Fruit fly (Drosophila melanogaster) whole organism, embryonic: ENCODE data around the gene CG33969.
A peak's percentile ranks its signal among the peaks of the same experiment; 100 is the strongest.

Experiments
- Atf3 ChIP-seq: fragments of 200-800 bp; sonication (Bioruptor generic); optimal IDR thresholded peaks from 3 replicates; lab custom pipeline; 2016; ENCODE audit warnings: missing biosample characterization, missing genetic modification characterization
- B-H2 ChIP-seq: fragments of 200-800 bp; sonication (Bioruptor generic); optimal IDR thresholded peaks from 2 replicates; lab custom pipeline; 2018; ENCODE audit warnings: missing biosample characterization, mild to moderate bottlenecking, missing genetic modification characterization
- CG10431 ChIP-seq: fragments of 200-800 bp; sonication (Bioruptor generic); optimal IDR thresholded peaks from 3 replicates; lab custom pipeline; 2018; ENCODE audit warnings: missing biosample characterization, mild to moderate bottlenecking, missing genetic modification characterization
- CG11504 ChIP-seq: fragments of 200-800 bp; sonication (Bioruptor generic); optimal IDR thresholded peaks from 3 replicates; lab custom pipeline; 2019; ENCODE audit warnings: missing biosample characterization, mild to moderate bottlenecking, missing genetic modification characterization, moderate library complexity
- CG11560 ChIP-seq: fragments of 200-800 bp; sonication (Bioruptor generic); IDR thresholded peaks from 3 replicates; pipeline ENCODE4 v1.3.6; 2022; ENCODE audit warnings: missing biosample characterization, missing genetic modification characterization
- CG11696 ChIP-seq: fragments of 200-800 bp; sonication (Bioruptor generic); IDR thresholded peaks from 2 replicates; pipeline ENCODE4 v1.3.6; 2022; ENCODE audit warnings: missing biosample characterization, missing genetic modification characterization
- CG12155 ChIP-seq: fragments of 200-800 bp; sonication (Bioruptor generic); optimal IDR thresholded peaks from 3 replicates; lab custom pipeline; 2016; ENCODE audit warnings: missing biosample characterization, missing genetic modification characterization
- CG12299 ChIP-seq: fragments of 200-800 bp; sonication (Bioruptor generic); optimal IDR thresholded peaks from 2 replicates; lab custom pipeline; 2018; ENCODE audit warnings: missing biosample characterization, mild to moderate bottlenecking, missing genetic modification characterization
- CG13624 ChIP-seq: fragments of 200-800 bp; sonication (Bioruptor generic); optimal IDR thresholded peaks from 2 replicates; lab custom pipeline; 2016; ENCODE audit warnings: missing biosample characterization, missing genetic modification characterization
- CG14050 ChIP-seq: fragments of 200-800 bp; sonication (Bioruptor generic); IDR thresholded peaks from 3 replicates; pipeline ENCODE4 v1.3.6; 2022; ENCODE audit warnings: missing biosample characterization, missing genetic modification characterization
- CG15601 ChIP-seq: fragments of 200-800 bp; sonication (Bioruptor generic); optimal IDR thresholded peaks from 3 replicates; lab custom pipeline; 2019; ENCODE audit warnings: missing biosample characterization, mild to moderate bottlenecking, missing genetic modification characterization, moderate library complexity
- CG16813 ChIP-seq: fragments of 200-800 bp; sonication (Bioruptor generic); IDR thresholded peaks from 3 replicates; pipeline ENCODE4 v1.3.6; 2022; ENCODE audit warnings: missing biosample characterization, missing genetic modification characterization; ENCODE audit not compliant: partially characterized antibody
- CG17328 ChIP-seq: fragments of 200-800 bp; sonication (Bioruptor generic); IDR thresholded peaks from 2 replicates; pipeline ENCODE4 v1.3.6; 2022; ENCODE audit warnings: missing biosample characterization, missing genetic modification characterization
- CG1792 ChIP-seq: fragments of 200-800 bp; sonication (Bioruptor generic); optimal IDR thresholded peaks from 2 replicates; lab custom pipeline; 2016; ENCODE audit warnings: missing biosample characterization, missing genetic modification characterization
- CG1832 ChIP-seq: fragments of 200-800 bp; sonication (Bioruptor generic); optimal IDR thresholded peaks from 2 replicates; lab custom pipeline; 2017; ENCODE audit warnings: missing biosample characterization, mild to moderate bottlenecking, missing genetic modification characterization, inconsistent platforms
- CG2120 ChIP-seq: fragments of 200-800 bp; sonication (Bioruptor generic); optimal IDR thresholded peaks from 3 replicates; lab custom pipeline; 2016; ENCODE audit warnings: missing biosample characterization, missing genetic modification characterization
- CG34376 ChIP-seq: fragments of 200-800 bp; sonication (Bioruptor generic); optimal IDR thresholded peaks from 2 replicates; lab custom pipeline; 2018; ENCODE audit warnings: missing biosample characterization, mild to moderate bottlenecking, missing genetic modification characterization
- CG5953 ChIP-seq: fragments of 200-800 bp; sonication (Bioruptor generic); IDR thresholded peaks from 2 replicates; pipeline ENCODE4 v1.3.6; 2022; ENCODE audit warnings: missing biosample characterization, missing genetic modification characterization
- CG6683 ChIP-seq: fragments of 200-800 bp; sonication (Bioruptor generic); optimal IDR thresholded peaks from 2 replicates; lab custom pipeline; 2017; ENCODE audit warnings: missing biosample characterization, mild to moderate bottlenecking, missing genetic modification characterization, missing genetic modification reagents
- CG6791 ChIP-seq: fragments of 200-800 bp; sonication (Bioruptor generic); IDR thresholded peaks from 3 replicates; pipeline ENCODE4 v1.3.6; 2022; ENCODE audit warnings: missing biosample characterization, missing genetic modification characterization; ENCODE audit not compliant: partially characterized antibody
- CG6854 ChIP-seq: fragments of 200-800 bp; sonication (Bioruptor generic); optimal IDR thresholded peaks from 3 replicates; lab custom pipeline; 2017; ENCODE audit warnings: missing biosample characterization, mild to moderate bottlenecking, missing genetic modification characterization
- CG7372 ChIP-seq: fragments of 200-800 bp; sonication (Bioruptor generic); IDR thresholded peaks from 2 replicates; pipeline ENCODE4 v1.3.6; 2022; ENCODE audit warnings: missing biosample characterization, missing genetic modification characterization
- CG7963 ChIP-seq: fragments of 200-800 bp; sonication (Bioruptor generic); IDR thresholded peaks from 3 replicates; pipeline ENCODE4 v1.3.6; 2022; ENCODE audit warnings: missing biosample characterization, missing genetic modification characterization; ENCODE audit not compliant: partially characterized antibody
- CG8478 ChIP-seq: fragments of >200 bp; optimal IDR thresholded peaks from 2 replicates; lab custom pipeline; 2018
- CTCF ChIP-seq: fragments of 200-800 bp; sonication (Bioruptor generic); optimal IDR thresholded peaks from 2 replicates; lab custom pipeline; 2017; ENCODE audit warnings: missing biosample characterization, mild to moderate bottlenecking, missing genetic modification characterization, moderate library complexity
- Camta ChIP-seq: fragments of 200-800 bp; sonication (Bioruptor generic); optimal IDR thresholded peaks from 2 replicates; lab custom pipeline; 2016; ENCODE audit warnings: missing biosample characterization, missing genetic modification characterization
- Doc2 ChIP-seq: fragments of 200-800 bp; sonication (Bioruptor generic); IDR thresholded peaks from 2 replicates; pipeline ENCODE4 v1.3.6; 2022; ENCODE audit warnings: missing biosample characterization, missing genetic modification characterization
- HHEX ChIP-seq: fragments of 200-800 bp; sonication (Bioruptor generic); optimal IDR thresholded peaks from 3 replicates; lab custom pipeline; 2017; ENCODE audit warnings: missing biosample characterization, mild to moderate bottlenecking, missing genetic modification characterization, missing genetic modification reagents
- HLH54F ChIP-seq: fragments of 200-800 bp; sonication (Bioruptor generic); optimal IDR thresholded peaks from 3 replicates; lab custom pipeline; 2016; ENCODE audit warnings: missing biosample characterization, missing genetic modification characterization
- Hand ChIP-seq: fragments of 200-800 bp; sonication (Bioruptor generic); optimal IDR thresholded peaks from 2 replicates; lab custom pipeline; 2017; ENCODE audit warnings: mild to moderate bottlenecking, missing biosample characterization, missing genetic modification reagents, missing genetic modification characterization
- Jarid2 ChIP-seq: fragments of 200-800 bp; sonication (Bioruptor generic); optimal IDR thresholded peaks from 3 replicates; lab custom pipeline; 2017; ENCODE audit warnings: mild to moderate bottlenecking, missing biosample characterization, missing genetic modification reagents, missing genetic modification characterization
- Lim3 ChIP-seq: fragments of 200-800 bp; sonication (Bioruptor generic); IDR thresholded peaks from 2 replicates; pipeline ENCODE4 v1.3.6; 2022; ENCODE audit warnings: missing biosample characterization, missing genetic modification characterization
- PHDP ChIP-seq: fragments of 200-800 bp; sonication (Bioruptor generic); optimal IDR thresholded peaks from 3 replicates; lab custom pipeline; 2018; ENCODE audit warnings: missing biosample characterization, mild to moderate bottlenecking, missing genetic modification characterization, moderate library complexity
- Sin3A ChIP-seq: fragments of >200 bp; optimal IDR thresholded peaks from 2 replicates; lab custom pipeline; 2018
- Spps ChIP-seq: fragments of 200-800 bp; sonication (Bioruptor generic); optimal IDR thresholded peaks from 2 replicates; lab custom pipeline; 2018; ENCODE audit warnings: missing biosample characterization, mild to moderate bottlenecking, missing genetic modification characterization
- Usf ChIP-seq: fragments of 200-800 bp; sonication (Bioruptor generic); optimal IDR thresholded peaks from 2 replicates; lab custom pipeline; 2017; ENCODE audit warnings: missing genotype, missing biosample characterization, missing genetic modification characterization
- cg ChIP-seq: fragments of 200-800 bp; sonication (Bioruptor generic); optimal IDR thresholded peaks from 3 replicates; lab custom pipeline; 2019; ENCODE audit warnings: missing biosample characterization, mild to moderate bottlenecking, missing genetic modification characterization, moderate library complexity
- ci ChIP-seq: fragments of 200-800 bp; sonication (Bioruptor generic); IDR thresholded peaks from 3 replicates; pipeline ENCODE4 v1.3.6; 2022; ENCODE audit warnings: missing biosample characterization, missing genetic modification characterization
- hth ChIP-seq: fragments of >200 bp; optimal IDR thresholded peaks from 2 replicates; lab custom pipeline; 2017; ENCODE audit warnings: inconsistent platforms
- lbe ChIP-seq: fragments of 200-800 bp; sonication (Bioruptor generic); optimal IDR thresholded peaks from 2 replicates; lab custom pipeline; 2016; ENCODE audit warnings: missing biosample characterization, mild to moderate bottlenecking, missing genetic modification characterization
- mam ChIP-seq: fragments of 200-800 bp; sonication (Bioruptor generic); optimal IDR thresholded peaks from 3 replicates; lab custom pipeline; 2016; ENCODE audit warnings: missing biosample characterization, missing genetic modification characterization
- mld ChIP-seq: fragments of 200-800 bp; sonication (Bioruptor generic); IDR thresholded peaks from 3 replicates; pipeline ENCODE4 v1.3.6; 2022; ENCODE audit warnings: missing biosample characterization, missing genetic modification characterization; ENCODE audit not compliant: partially characterized antibody
- nau ChIP-seq: fragments of 200-800 bp; sonication (Bioruptor generic); optimal IDR thresholded peaks from 3 replicates; lab custom pipeline; 2017; ENCODE audit warnings: missing biosample characterization, mild to moderate bottlenecking, missing genetic modification characterization, missing genetic modification reagents
- phol ChIP-seq: fragments of 200-800 bp; sonication (Bioruptor generic); optimal IDR thresholded peaks from 3 replicates; lab custom pipeline; 2018; ENCODE audit warnings: missing biosample characterization, mild to moderate bottlenecking, missing genetic modification characterization, moderate library complexity
- prd ChIP-seq, 3 experiments: fragments of >200 bp in 2 of 3; fragments of 200-800 bp in 1 of 3; sonication (Bioruptor generic) in 1 of 3; optimal IDR thresholded peaks in 2 of 3; IDR thresholded peaks in 1 of 3; 2 replicates in 2 of 3; 3 replicates in 1 of 3; pipeline versions ENCODE4 v1.3.6 to Lab custom; 2017 to 2022; ENCODE audit warnings: missing biosample characterization in 1 of 3, missing genetic modification characterization in 1 of 3
- pros ChIP-seq: fragments of 200-800 bp; sonication (Bioruptor generic); optimal IDR thresholded peaks from 3 replicates; lab custom pipeline; 2019; ENCODE audit warnings: missing biosample characterization, mild to moderate bottlenecking, missing genetic modification characterization, moderate library complexity
- pzg ChIP-seq: fragments of 200-800 bp; sonication (Bioruptor generic); optimal IDR thresholded peaks from 3 replicates; lab custom pipeline; 2018; ENCODE audit warnings: missing biosample characterization, mild to moderate bottlenecking, missing genetic modification characterization, moderate library complexity
- sim ChIP-seq: fragments of 200-800 bp; sonication (Bioruptor generic); IDR thresholded peaks from 2 replicates; pipeline ENCODE4 v1.3.6; 2022; ENCODE audit warnings: missing biosample characterization, missing genetic modification characterization
- slou ChIP-seq: fragments of 200-800 bp; sonication (Bioruptor generic); optimal IDR thresholded peaks from 3 replicates; lab custom pipeline; 2016; ENCODE audit warnings: missing biosample characterization, missing genetic modification characterization
- sug ChIP-seq: fragments of 200-800 bp; optimal IDR thresholded peaks from 2 replicates; lab custom pipeline; 2019; ENCODE audit warnings: missing biosample characterization, mild to moderate bottlenecking, missing genetic modification characterization, moderate library complexity
- tap ChIP-seq: fragments of 200-800 bp; optimal IDR thresholded peaks from 3 replicates; lab custom pipeline; 2019; ENCODE audit warnings: missing biosample characterization, mild to moderate bottlenecking, missing genetic modification characterization, moderate library complexity

The CG33969 gene

DNA sequence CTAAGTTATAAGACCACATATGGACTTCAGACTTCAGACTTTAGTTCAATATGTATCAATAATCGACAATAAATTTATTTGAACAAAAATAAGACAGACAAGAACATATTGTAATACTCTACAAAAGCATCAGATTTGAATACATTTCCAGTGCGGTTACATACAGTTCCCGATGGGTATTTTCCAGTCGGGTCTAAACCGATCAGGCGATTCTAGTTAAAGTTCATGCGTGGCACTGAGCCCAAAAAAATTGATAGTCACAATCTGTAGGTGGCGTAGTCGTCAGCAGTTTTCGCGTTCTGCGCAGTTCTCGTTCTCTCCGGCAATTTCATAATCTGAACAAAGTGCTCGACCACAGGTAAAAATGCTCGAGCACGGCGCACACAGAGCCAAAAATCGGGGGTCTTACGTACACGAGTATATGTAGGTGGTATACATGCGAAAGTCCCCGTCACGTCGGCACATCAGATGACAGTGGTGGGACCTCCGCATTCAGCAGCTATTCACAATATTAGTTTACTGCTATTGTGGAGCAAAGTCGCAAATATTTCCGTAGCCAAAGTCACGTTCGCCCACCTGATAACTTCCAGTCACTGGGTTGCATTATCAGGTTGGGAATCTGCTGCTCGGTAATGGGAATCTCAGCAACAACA, 2.0 kb upstream of the CG33969 start (continued):
- TF ChIP-seq HHEX (GFP tag; lab: Kevin White, UChicago) (no peak), nau (GFP tag; lab: Kevin White, UChicago) (no peak), CG34376 (GFP tag; lab: Kevin White, UChicago) (peak; percentile 82), sug (peak; percentile 73), Usf (GFP tag; lab: Kevin White, UChicago) (peak; percentile 1), CTCF (peak; percentile 63), tap (no peak), CG7372 (no peak), mld (GFP tag; lab: Robert Waterston, UW) (no peak), cg (GFP tag; lab: Kevin White, UChicago) (peak; percentile 36), prd (optimal IDR thresholded peaks at IDR 0.05; lab: Kevin White, UChicago) (no peak), prd (GFP tag; IDR thresholded peaks at IDR 0.05; lab: Robert Waterston, UW) (peak; percentile 51), CG13624 (peak; percentile 85), CG17328 (GFP tag; lab: Robert Waterston, UW) (no peak), phol (tag; lab: Kevin White, UChicago) (peak; percentile 9), CG11504 (peak; percentile 53), CG6791 (GFP tag; lab: Robert Waterston, UW) (no peak), lbe (no peak), Lim3 (GFP tag; lab: Robert Waterston, UW) (no peak), CG12155 (GFP tag; lab: Kevin White, UChicago) (peak; percentile 60), slou (GFP tag; lab: Kevin White, UChicago) (no peak), CG6683 (GFP tag; lab: Kevin White, UChicago) (peak; percentile 19), mam (peak; percentile 58), CG1792 (peak; percentile 25), CG11560 (tag; lab: Robert Waterston, UW) (no peak), CG15601 (tag; lab: Kevin White, UChicago) (no peak), Sin3A (lab: Kevin White, UChicago) (no peak), CG11696 (GFP tag; lab: Robert Waterston, UW) (no peak), sim (GFP tag; lab: Robert Waterston, UW) (no peak), CG14050 (GFP tag; lab: Robert Waterston, UW) (no peak), CG6854 (GFP tag; lab: Kevin White, UChicago) (peak; percentile 32), CG8478 (lab: Kevin White, UChicago) (no peak), Camta (GFP tag; lab: Kevin White, UChicago) (no peak), CG1832 (GFP tag; lab: Kevin White, UChicago) (no peak), Doc2 (GFP tag; lab: Robert Waterston, UW) (no peak), Jarid2 (no peak), Hand (GFP tag; lab: Kevin White, UChicago) (peak; percentile 61), CG12299 (tag; lab: Kevin White, UChicago) (no peak), hth (lab: Kevin White, UChicago) (no peak), B-H2 (GFP tag; lab: Kevin White, UChicago) (peak; percentile 75), CG10431 (GFP tag; lab: Kevin White, UChicago) (peak; percentile 63), CG5953 (GFP tag; lab: Robert Waterston, UW) (0 out of 2 replicates have a peak, but pooled peaks have one; percentile 20), CG16813 (no peak), PHDP (tag; lab: Kevin White, UChicago) (peak; percentile 27), CG2120 (GFP tag; lab: Kevin White, UChicago) (peak; percentile 90), HLH54F (peak; percentile 45), Spps (tag; lab: Kevin White, UChicago) (no peak), CG7963 (GFP tag; lab: Robert Waterston, UW) (no peak), pzg (GFP tag; lab: Kevin White, UChicago) (no peak), ci (GFP tag; lab: Robert Waterston, UW) (no peak), Atf3 (GFP tag; lab: Kevin White, UChicago) (no peak), pros (GFP tag; lab: Kevin White, UChicago) (no peak)
